Worm (Caenorhabditis elegans): Measurements from ENCODE around the gene lin-56.

lin-56 gene

DNA sequence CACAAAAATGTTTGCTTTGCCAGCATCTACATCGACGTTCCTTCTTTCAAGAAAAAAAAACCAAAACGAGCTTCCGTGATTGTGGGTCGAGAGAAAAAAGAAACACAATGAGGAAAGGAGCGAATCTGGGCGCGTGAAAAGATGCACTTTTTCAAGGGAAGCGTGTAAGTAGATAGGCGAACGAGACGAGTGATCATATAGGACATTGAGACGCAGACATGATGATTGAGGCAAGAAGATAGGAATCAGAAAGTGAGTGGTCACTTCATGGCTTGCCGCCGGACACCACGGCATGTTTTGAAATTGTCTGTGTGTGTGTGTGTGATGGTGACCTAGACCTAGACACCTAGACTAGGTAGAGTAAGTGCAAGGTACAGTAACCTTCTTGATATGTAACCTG is 51.8 kb downstream of the lin-56 start:
- TF ChIP-seq nhr-237 (tag; optimal IDR thresholded peaks at IDR 0.05) (no peak), nhr-77 (tag; optimal IDR thresholded peaks at IDR 0.05) (peak; percentile 3), nhr-10 (tag; optimal IDR thresholded peaks at IDR 0.05) (no peak), blmp-1 (tag; optimal IDR thresholded peaks at IDR 0.05; ENCODE audit: insufficient read depth) (peak; percentile 95), egl-27 (tag; optimal IDR thresholded peaks at IDR 0.05) (peak; percentile 38), ceh-82 (tag; optimal IDR thresholded peaks at IDR 0.05) (no peak), sma-9 (GFP tag; optimal IDR thresholded peaks at IDR 0.05) (peak; percentile 82), sma-9 (tag; optimal IDR thresholded peaks at IDR 0.05) (no peak), mdl-1 (tag; optimal IDR thresholded peaks at IDR 0.05) (peak; percentile 49 to 69), sma-3 (GFP tag; optimal IDR thresholded peaks at IDR 0.05) (peak; percentile 59), nhr-12 (tag; optimal IDR thresholded peaks at IDR 0.05) (no peak), gmeb-1 (tag; optimal IDR thresholded peaks at IDR 0.05) (no peak), fos-1 (tag; optimal IDR thresholded peaks at IDR 0.05) (peak; percentile 83), sem-4 (tag; optimal IDR thresholded peaks at IDR 0.05) (peak; percentile 83), lsy-2 (tag; optimal IDR thresholded peaks at IDR 0.05) (peak in 1 of 2 experiments; percentile 73), nhr-21 (tag; optimal IDR thresholded peaks at IDR 0.05) (peak; percentile 75), ceh-16 (tag; optimal IDR thresholded peaks at IDR 0.05) (peak; percentile 44), zag-1 (tag; optimal IDR thresholded peaks at IDR 0.05) (peak; percentile 51), crh-2 (tag; optimal IDR thresholded peaks at IDR 0.05) (peak; percentile 51), nhr-129 (tag; optimal IDR thresholded peaks at IDR 0.05) (peak; percentile 66), C34F6.9 (tag; optimal IDR thresholded peaks at IDR 0.05) (peak; percentile 60), nhr-25 (tag; optimal IDR thresholded peaks at IDR 0.05) (peak; percentile 52), F13H6.1 (tag; optimal IDR thresholded peaks at IDR 0.05) (peak; percentile 89), lin-13 (GFP tag; optimal IDR thresholded peaks at IDR 0.05) (peak; percentile 25)

All from whole organism, L2 larva.